Fruit fly (Drosophila melanogaster): ENCODE measurements around the gene rod.

DNA sequence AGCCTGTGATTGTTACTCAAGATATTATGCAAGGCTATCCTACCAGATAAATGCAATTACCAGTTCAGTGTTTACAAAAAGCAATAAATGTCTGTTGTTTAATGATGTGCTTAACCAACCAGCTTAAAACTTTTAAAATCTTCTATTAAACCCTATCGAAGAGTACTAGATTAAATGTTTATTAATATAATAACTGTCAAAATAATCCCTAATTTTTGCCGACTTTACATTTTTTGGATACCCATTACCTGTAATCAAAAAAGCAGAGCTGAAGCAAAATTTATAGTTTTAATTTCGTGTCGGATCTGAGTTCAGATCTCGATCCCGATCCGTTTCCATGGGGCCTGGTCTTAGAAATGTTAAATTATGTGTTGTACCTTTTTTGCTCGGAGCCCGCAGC lies 9.5 kb downstream of the rod start, which contains the start of gene CG1638:
- TF ChIP-seq tin (GFP tag; optimal IDR thresholded peaks at IDR 0.05): no peak
- TF ChIP-seq CG3407 (GFP tag; optimal IDR thresholded peaks at IDR 0.05): no peak

Data from whole organism, embryonic.